Worm (Caenorhabditis elegans): ENCODE measurements around the gene F36G9.3.

- TF ChIP-seq ama-1 (optimal IDR thresholded peaks at IDR 0.05) (no peak), ztf-11 (tag; optimal IDR thresholded peaks at IDR 0.05) (no peak), lin-39 (tag; optimal IDR thresholded peaks at IDR 0.05) (no peak), sma-9 (GFP tag; optimal IDR thresholded peaks at IDR 0.05) (no peak), sma-9 (tag; optimal IDR thresholded peaks at IDR 0.05) (no peak), nhr-12 (tag; optimal IDR thresholded peaks at IDR 0.05) (no peak), R02D3.7 (tag; optimal IDR thresholded peaks at IDR 0.05) (no peak), alr-1 (tag; optimal IDR thresholded peaks at IDR 0.05) (no peak), elt-1 (tag; optimal IDR thresholded peaks at IDR 0.05) (no peak), mbf-1 (tag; optimal IDR thresholded peaks at IDR 0.05) (no peak), elt-3 (tag; optimal IDR thresholded peaks at IDR 0.05) (no peak), lin-11 (tag; optimal IDR thresholded peaks at IDR 0.05) (no peak)
Measured at ce11 chrV:15972484-15972883, 15.3 kb downstream of the F36G9.3 start, which contains the start of gene sru-23.
